Fruit fly (Drosophila melanogaster): ENCODE data around the gene CG13078.

The CG13078 gene

DNA sequence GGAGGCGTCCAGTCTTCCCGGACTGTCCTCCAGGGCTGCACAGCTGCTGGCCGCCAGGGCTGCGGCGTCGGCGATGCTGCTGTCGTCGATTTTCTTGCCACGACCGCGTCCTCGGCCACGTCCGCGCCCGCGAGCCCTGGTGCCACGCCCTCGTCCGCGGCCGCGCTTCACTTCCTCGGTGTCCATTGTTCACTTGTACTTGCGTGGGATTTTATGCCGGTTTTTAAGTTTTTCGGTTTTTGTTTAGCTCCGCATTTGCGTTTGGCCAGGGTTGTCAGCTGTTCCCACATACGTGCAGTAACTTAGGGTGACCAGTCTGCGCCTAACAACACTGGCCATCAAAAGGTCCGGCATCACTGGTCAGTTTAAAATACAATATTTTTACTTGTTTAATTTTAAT is 18.5 kb downstream of the CG13078 start, which contains the start of gene Hakai (continued):
- peak; percentile 77 for TF ChIP-seq CG13624 (GFP tag; optimal IDR thresholded peaks at IDR 0.05)
- TF ChIP-seq CG1792 (GFP tag; optimal IDR thresholded peaks at IDR 0.05), result peak; percentile 61
- no peak for TF ChIP-seq trh (GFP tag; optimal IDR thresholded peaks at IDR 0.05)
- 0 out of 2 replicates have a peak, but pooled peaks have one; percentile 9 for TF ChIP-seq Oaz (GFP tag; IDR thresholded peaks at IDR 0.05)
- TF ChIP-seq CG1603 (tag; optimal IDR thresholded peaks at IDR 0.05), result peak; percentile 45
- no peak for TF ChIP-seq wor (GFP tag; IDR thresholded peaks at IDR 0.05)
- peak; percentile 58; the same call in 1 of the 2 replicates for TF ChIP-seq CG14441 (GFP tag; IDR thresholded peaks at IDR 0.05)
- TF ChIP-seq CG6272 (GFP tag; IDR thresholded peaks at IDR 0.05), result peak; percentile 50; the same call in 1 of the 2 replicates
- TF ChIP-seq CG7928 (GFP tag; optimal IDR thresholded peaks at IDR 0.05), result peak; percentile 97
- TF ChIP-seq tgo (GFP tag; IDR thresholded peaks at IDR 0.05), result peak; percentile 25; the same call in 1 of the 3 replicates
- TF ChIP-seq CG3847 (GFP tag; IDR thresholded peaks at IDR 0.05), result peak; percentile 89
- no peak for TF ChIP-seq CrebB (tag; optimal IDR thresholded peaks at IDR 0.05)
- peak; percentile 41 for TF ChIP-seq NC2β (GFP tag; optimal IDR thresholded peaks at IDR 0.05)
- peak; percentile 77 for TF ChIP-seq repo (GFP tag; optimal IDR thresholded peaks at IDR 0.05)
- peak; percentile 58 for TF ChIP-seq her (GFP tag; optimal IDR thresholded peaks at IDR 0.05)
- TF ChIP-seq CG5953 (GFP tag; IDR thresholded peaks at IDR 0.05), result no peak
- peak; percentile 69; the same call in 2 of the 3 replicates for TF ChIP-seq Dbx (GFP tag; IDR thresholded peaks at IDR 0.05)
- TF ChIP-seq CG17328 (GFP tag; IDR thresholded peaks at IDR 0.05), result no peak; the same call in 1 of the 2 replicates
- peak; percentile 27 for TF ChIP-seq CG18011 (GFP tag; optimal IDR thresholded peaks at IDR 0.05)
- TF ChIP-seq twi (tag; optimal IDR thresholded peaks at IDR 0.05), result peak; percentile 32
- TF ChIP-seq CG9797 (GFP tag; optimal IDR thresholded peaks at IDR 0.05), result peak; percentile 42
- TF ChIP-seq CG9876 (GFP tag; optimal IDR thresholded peaks at IDR 0.05), result peak; percentile 50
- TF ChIP-seq croc (GFP tag; conservative IDR thresholded peaks at IDR 0.05), result peak; percentile 46; the same call in 2 of the 3 replicates
- TF ChIP-seq Taf1 (GFP tag; IDR thresholded peaks at IDR 0.05), result peak; percentile 11; the same call in 1 of the 2 replicates
- TF ChIP-seq vnd (GFP tag; IDR thresholded peaks at IDR 0.05; ENCODE audit: partially characterized antibody), result peak; percentile 38; the same call in 1 of the 3 replicates
- TF ChIP-seq Dfd (GFP tag; optimal IDR thresholded peaks at IDR 0.05), result peak in 1 of 2 experiments; percentile 12
- TF ChIP-seq slbo (GFP tag; IDR thresholded peaks at IDR 0.05), result peak; percentile 86
- TF ChIP-seq Poxn (GFP tag; IDR thresholded peaks at IDR 0.05), result peak; percentile 36; the same call in 1 of the 2 replicates
- TF ChIP-seq dati (GFP tag; IDR thresholded peaks at IDR 0.05), result peak; percentile 20; the same call in 1 of the 2 replicates
- peak; percentile 4 for TF ChIP-seq CG3995 (GFP tag; optimal IDR thresholded peaks at IDR 0.05)
- TF ChIP-seq lilli (GFP tag; optimal IDR thresholded peaks at IDR 0.05), result peak; percentile 76
- peak; percentile 33 for TF ChIP-seq CG15696 (tag; optimal IDR thresholded peaks at IDR 0.05)
- peak; percentile 42 for TF ChIP-seq CG10147 (GFP tag; optimal IDR thresholded peaks at IDR 0.05)
- peak; percentile 54 for TF ChIP-seq amos (GFP tag; IDR thresholded peaks at IDR 0.05; ENCODE audit: partially characterized antibody)
- peak; percentile 25; the same call in 1 of the 2 replicates for TF ChIP-seq CG31441 (GFP tag; IDR thresholded peaks at IDR 0.05)
- TF ChIP-seq wdn (GFP tag; IDR thresholded peaks at IDR 0.05), result no peak
- TF ChIP-seq onecut (GFP tag; IDR thresholded peaks at IDR 0.05), result peak; percentile 41; the same call in 1 of the 2 replicates
- TF ChIP-seq Kr (GFP tag; optimal IDR thresholded peaks at IDR 0.05), result no peak
- TF ChIP-seq CG12391 (tag; optimal IDR thresholded peaks at IDR 0.05), result peak; percentile 13
- TF ChIP-seq Trl (optimal IDR thresholded peaks at IDR 0.05), result peak in 1 of 2 experiments; percentile 0
- peak; percentile 64 for TF ChIP-seq Trl (GFP tag; optimal IDR thresholded peaks at IDR 0.05)
- peak; percentile 63 for TF ChIP-seq sug (tag; optimal IDR thresholded peaks at IDR 0.05)
- TF ChIP-seq CG7745 (tag; optimal IDR thresholded peaks at IDR 0.05), result no peak
- TF ChIP-seq CG18476 (GFP tag; optimal IDR thresholded peaks at IDR 0.05), result peak; percentile 24
- peak; percentile 5 for TF ChIP-seq CG18262 (tag; optimal IDR thresholded peaks at IDR 0.05)
- peak; percentile 51 for TF ChIP-seq Camta (GFP tag; optimal IDR thresholded peaks at IDR 0.05)
- TF ChIP-seq CG12659 (GFP tag; optimal IDR thresholded peaks at IDR 0.05), result peak; percentile 71
- peak; percentile 71 for TF ChIP-seq jumu (GFP tag; optimal IDR thresholded peaks at IDR 0.05)
- TF ChIP-seq CG18599 (GFP tag; optimal IDR thresholded peaks at IDR 0.05), result peak; percentile 58
- TF ChIP-seq Mes4 (GFP tag; optimal IDR thresholded peaks at IDR 0.05), result peak; percentile 56
- TF ChIP-seq Side (GFP tag; optimal IDR thresholded peaks at IDR 0.05), result peak; percentile 51
